Worm (Caenorhabditis elegans): ENCODE data around the gene nhl-1.

ce11 chrIII:9199605-9200004 lies 45.9 kb upstream of the nhl-1 start, which contains the start of gene ZC84.6:
- TF ChIP-seq tra-4 (tag; optimal IDR thresholded peaks at IDR 0.05) (no peak), hmbx-1 (tag; optimal IDR thresholded peaks at IDR 0.05) (no peak), sea-1 (GFP tag; conservative IDR thresholded peaks at IDR 0.05) (no peak), hmg-4 (GFP tag; optimal IDR thresholded peaks at IDR 0.05) (no peak), B0310.2 (tag; optimal IDR thresholded peaks at IDR 0.05) (no peak), tbx-11 (GFP tag; IDR thresholded peaks at IDR 0.05) (no peak)

Measured in whole organism, early embryonic.